Worm (Caenorhabditis elegans): ENCODE results near the gene plst-1.

DNA sequence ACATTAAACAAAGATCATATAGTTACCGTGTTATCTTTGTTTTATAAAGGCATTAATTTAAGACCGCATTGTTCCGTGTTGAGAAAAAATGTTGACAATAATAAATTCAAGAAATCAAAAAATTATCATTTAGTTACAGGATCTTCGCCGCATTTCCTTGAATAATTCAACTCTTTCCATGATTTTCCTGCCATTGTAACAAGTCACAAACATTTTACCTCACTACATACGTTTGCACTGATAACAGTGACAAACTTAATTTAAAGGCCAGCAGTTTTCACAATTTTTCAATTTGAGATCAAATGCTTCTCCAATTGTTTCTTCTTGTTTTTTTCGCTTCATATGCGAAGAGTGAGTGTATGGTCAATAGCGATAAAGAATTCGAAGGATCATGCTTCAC, 28.4 kb upstream of the plst-1 start, which contains the start of gene clec-169:
- no peak for TF ChIP-seq skn-1 (tag; optimal IDR thresholded peaks at IDR 0.05)
- TF ChIP-seq egl-27 (tag; optimal IDR thresholded peaks at IDR 0.05): no peak
- no peak for TF ChIP-seq mef-2 (tag; optimal IDR thresholded peaks at IDR 0.05)
- no peak for TF ChIP-seq unc-62 (GFP tag; optimal IDR thresholded peaks at IDR 0.05)
- no peak for TF ChIP-seq aha-1 (tag; optimal IDR thresholded peaks at IDR 0.05)
- no peak for TF ChIP-seq lin-13 (GFP tag; optimal IDR thresholded peaks at IDR 0.05)
- no peak for TF ChIP-seq unc-130 (tag; optimal IDR thresholded peaks at IDR 0.05)
- no peak for TF ChIP-seq nhr-237 (tag; optimal IDR thresholded peaks at IDR 0.05)
- no peak for TF ChIP-seq nhr-11 (tag; optimal IDR thresholded peaks at IDR 0.05)
- no peak for TF ChIP-seq elt-3 (tag; optimal IDR thresholded peaks at IDR 0.05)
- TF ChIP-seq egl-13 (tag; optimal IDR thresholded peaks at IDR 0.05): no peak
- TF ChIP-seq ama-1 (optimal IDR thresholded peaks at IDR 0.05): no peak
- TF ChIP-seq nhr-28 (tag; optimal IDR thresholded peaks at IDR 0.05): no peak

All from whole organism, L1 larva.